Worm (Caenorhabditis elegans) whole organism, L2 larva: ENCODE data around the gene bcl-7.
A peak's percentile ranks its signal among the peaks of the same experiment; 100 is the strongest.

Experiments
- C34F6.9 ChIP-seq: fragments of 150-350 bp; optimal IDR thresholded peaks from 2 replicates; lab custom pipeline; 2014; ENCODE audit warnings: missing biosample characterization, missing genetic modification characterization
- F13H6.1 ChIP-seq: sonication (generic microtip); optimal IDR thresholded peaks from 2 replicates; lab custom pipeline; 2016; ENCODE audit warnings: missing genetic modification characterization, missing compliant biosample characterization
- R02D3.7 ChIP-seq: fragments of 150-350 bp; optimal IDR thresholded peaks from 2 replicates; lab custom pipeline; 2014; ENCODE audit warnings: missing biosample characterization, missing genetic modification characterization
- Y55F3AM.14 ChIP-seq: fragments of 200-800 bp; sonication (Bioruptor generic); optimal IDR thresholded peaks from 2 replicates; lab custom pipeline; 2018; ENCODE audit warnings: mild to moderate bottlenecking, missing genetic modification characterization, missing compliant biosample characterization
- ZK546.5 ChIP-seq: sonication (generic microtip); optimal IDR thresholded peaks from 2 replicates; lab custom pipeline; 2017; ENCODE audit warnings: missing biosample characterization, missing genetic modification characterization
- alr-1 ChIP-seq: fragments of 150-350 bp; optimal IDR thresholded peaks from 2 replicates; lab custom pipeline; 2014; ENCODE audit warnings: missing biosample characterization, missing genetic modification characterization
- aly-2 ChIP-seq: fragments of 150-350 bp; optimal IDR thresholded peaks from 2 replicates; lab custom pipeline; 2014; ENCODE audit warnings: missing biosample characterization, missing genetic modification characterization
- ama-1 ChIP-seq: fragments of 150-350 bp; optimal IDR thresholded peaks from 2 replicates; lab custom pipeline; 2018; ENCODE audit warnings: inconsistent platforms
- blmp-1 ChIP-seq: sonication (generic microtip); optimal IDR thresholded peaks from 2 replicates; lab custom pipeline; 2017; ENCODE audit warnings: missing genetic modification characterization, mild to moderate bottlenecking, missing compliant biosample characterization, antibody characterized with exemption, moderate library complexity; ENCODE audit not compliant: insufficient read depth
- ceh-16 ChIP-seq: fragments of 150-350 bp; optimal IDR thresholded peaks from 2 replicates; lab custom pipeline; 2014; ENCODE audit warnings: missing biosample characterization, missing genetic modification characterization
- ceh-82 ChIP-seq: fragments of 150-350 bp; optimal IDR thresholded peaks from 2 replicates; lab custom pipeline; 2014; ENCODE audit warnings: missing biosample characterization, missing genetic modification characterization
- crh-2 ChIP-seq: sonication (generic microtip); optimal IDR thresholded peaks from 2 replicates; lab custom pipeline; 2017; ENCODE audit warnings: missing biosample characterization, missing genetic modification characterization
- dmd-4 ChIP-seq: sonication (generic microtip); optimal IDR thresholded peaks from 2 replicates; lab custom pipeline; 2017; ENCODE audit warnings: missing biosample characterization, missing genetic modification characterization
- egl-27 ChIP-seq: sonication (generic microtip); optimal IDR thresholded peaks from 3 replicates; lab custom pipeline; 2017; ENCODE audit warnings: missing biosample characterization, missing genetic modification reagents, missing genetic modification characterization
- elt-1 ChIP-seq: fragments of 150-350 bp; optimal IDR thresholded peaks from 2 replicates; lab custom pipeline; 2014; ENCODE audit warnings: missing biosample characterization, missing genetic modification characterization
- elt-3 ChIP-seq: sonication (generic microtip); optimal IDR thresholded peaks from 2 replicates; lab custom pipeline; 2017; ENCODE audit warnings: missing biosample characterization, missing genetic modification characterization
- fos-1 ChIP-seq: fragments of 150-350 bp; optimal IDR thresholded peaks from 2 replicates; lab custom pipeline; 2014; ENCODE audit warnings: missing biosample characterization, missing genetic modification characterization
- gmeb-1 ChIP-seq: fragments of 150-350 bp; optimal IDR thresholded peaks from 2 replicates; lab custom pipeline; 2014; ENCODE audit warnings: missing biosample characterization, missing genetic modification characterization
- lin-11 ChIP-seq: fragments of 150-350 bp; sonication (generic microtip); optimal IDR thresholded peaks from 2 replicates; lab custom pipeline; 2014; ENCODE audit warnings: missing biosample characterization, missing genetic modification characterization, inconsistent platforms, mixed read lengths
- lin-13 ChIP-seq: fragments of 150-350 bp; optimal IDR thresholded peaks from 2 replicates; lab custom pipeline; 2014; ENCODE audit warnings: missing biosample characterization, missing genetic modification reagents, missing genetic modification characterization
- lin-39 ChIP-seq: fragments of 150-350 bp; optimal IDR thresholded peaks from 2 replicates; lab custom pipeline; 2014; ENCODE audit warnings: missing biosample characterization, missing genetic modification reagents, missing genetic modification characterization
- lsy-2 ChIP-seq, 2 experiments: fragments of 150-350 bp in 1 of 2; sonication (generic microtip) in 1 of 2; optimal IDR thresholded peaks; 2 replicates each; lab custom pipeline; 2014 to 2017; ENCODE audit warnings: missing biosample characterization in 2 of 2, missing genetic modification characterization in 2 of 2
- mab-5 ChIP-seq: fragments of 150-350 bp; optimal IDR thresholded peaks from 2 replicates; lab custom pipeline; 2014; ENCODE audit warnings: missing biosample characterization, missing genetic modification characterization
- mbf-1 ChIP-seq: sonication (generic microtip); optimal IDR thresholded peaks from 2 replicates; lab custom pipeline; 2017; ENCODE audit warnings: missing biosample characterization, missing genetic modification characterization
- mdl-1 ChIP-seq, 2 experiments: fragments of 150-350 bp in 1 of 2; sonication (generic microtip) in 1 of 2; optimal IDR thresholded peaks; 2 replicates each; lab custom pipeline; 2017; ENCODE audit warnings: missing biosample characterization in 2 of 2, missing genetic modification characterization in 2 of 2
- nhr-10 ChIP-seq: sonication (generic microtip); optimal IDR thresholded peaks from 2 replicates; lab custom pipeline; 2017; ENCODE audit warnings: missing biosample characterization, missing genetic modification characterization
- nhr-12 ChIP-seq: fragments of 150-350 bp; optimal IDR thresholded peaks from 2 replicates; lab custom pipeline; 2014; ENCODE audit warnings: missing biosample characterization, missing genetic modification characterization
- nhr-129 ChIP-seq: fragments of 150-350 bp; optimal IDR thresholded peaks from 2 replicates; lab custom pipeline; 2014; ENCODE audit warnings: missing biosample characterization, missing genetic modification characterization
- nhr-21 ChIP-seq: fragments of 150-350 bp; optimal IDR thresholded peaks from 2 replicates; lab custom pipeline; 2014; ENCODE audit warnings: missing biosample characterization, missing genetic modification characterization
- nhr-23 ChIP-seq: fragments of 150-350 bp; optimal IDR thresholded peaks from 2 replicates; lab custom pipeline; 2014; ENCODE audit warnings: missing biosample characterization, missing genetic modification reagents, missing genetic modification characterization
- nhr-237 ChIP-seq: fragments of 150-350 bp; optimal IDR thresholded peaks from 2 replicates; lab custom pipeline; 2014; ENCODE audit warnings: missing biosample characterization, missing genetic modification characterization
- nhr-6 ChIP-seq: fragments of 150-350 bp; optimal IDR thresholded peaks from 2 replicates; lab custom pipeline; 2014; ENCODE audit warnings: missing biosample characterization, missing genetic modification characterization
- nhr-77 ChIP-seq: fragments of 150-350 bp; optimal IDR thresholded peaks from 2 replicates; lab custom pipeline; 2014; ENCODE audit warnings: missing biosample characterization, missing genetic modification characterization
- peb-1 ChIP-seq: fragments of 150-350 bp; optimal IDR thresholded peaks from 2 replicates; lab custom pipeline; 2014; ENCODE audit warnings: missing biosample characterization, missing genetic modification characterization
- sem-4 ChIP-seq: fragments of 150-350 bp; optimal IDR thresholded peaks from 2 replicates; lab custom pipeline; 2014; ENCODE audit warnings: missing biosample characterization, missing genetic modification reagents, missing genetic modification characterization
- skn-1 ChIP-seq: sonication (generic microtip); optimal IDR thresholded peaks from 2 replicates; lab custom pipeline; 2017; ENCODE audit warnings: missing biosample characterization, missing genetic modification characterization
- sma-3 ChIP-seq: sonication (generic microtip); optimal IDR thresholded peaks from 2 replicates; lab custom pipeline; 2016; ENCODE audit warnings: missing genetic modification reagents, missing genetic modification characterization, missing compliant biosample characterization
- sma-9 ChIP-seq, 2 experiments: fragments of 150-350 bp in 1 of 2; sonication (generic microtip) in 1 of 2; optimal IDR thresholded peaks; 2 replicates each; lab custom pipeline; 2014 to 2016; ENCODE audit warnings: missing genetic modification characterization in 2 of 2, mild to moderate bottlenecking in 1 of 2, missing biosample characterization in 1 of 2, missing compliant biosample characterization in 1 of 2, missing genetic modification reagents in 1 of 2, moderate library complexity in 1 of 2
- snpc-4 ChIP-seq: fragments of 150-350 bp; optimal IDR thresholded peaks from 2 replicates; lab custom pipeline; 2014; ENCODE audit warnings: missing biosample characterization, missing genetic modification characterization
- unc-39 ChIP-seq: fragments of 150-350 bp; optimal IDR thresholded peaks from 2 replicates; lab custom pipeline; 2014; ENCODE audit warnings: missing biosample characterization, missing genetic modification characterization
- unc-55 ChIP-seq: fragments of 150-350 bp; sonication (generic microtip); optimal IDR thresholded peaks from 3 replicates; lab custom pipeline; 2014; ENCODE audit warnings: missing biosample characterization, missing genetic modification reagents, missing genetic modification characterization
- unc-62 ChIP-seq: fragments of 150-350 bp; optimal IDR thresholded peaks from 2 replicates; lab custom pipeline; 2014; ENCODE audit warnings: missing biosample characterization, missing genetic modification reagents, missing genetic modification characterization
- zag-1 ChIP-seq: fragments of 150-350 bp; optimal IDR thresholded peaks from 2 replicates; lab custom pipeline; 2014; ENCODE audit warnings: missing biosample characterization, missing genetic modification characterization
- ztf-1 ChIP-seq: fragments of 200-800 bp; sonication (Bioruptor generic); conservative IDR thresholded peaks from 2 replicates; pipeline ENCODE4 v1.3.6; 2022; ENCODE audit warnings: missing genetic modification characterization, missing compliant biosample characterization
- ztf-11 ChIP-seq: sonication (generic microtip); optimal IDR thresholded peaks from 2 replicates; lab custom pipeline; 2017; ENCODE audit warnings: missing biosample characterization, missing genetic modification characterization

The bcl-7 gene

DNA sequence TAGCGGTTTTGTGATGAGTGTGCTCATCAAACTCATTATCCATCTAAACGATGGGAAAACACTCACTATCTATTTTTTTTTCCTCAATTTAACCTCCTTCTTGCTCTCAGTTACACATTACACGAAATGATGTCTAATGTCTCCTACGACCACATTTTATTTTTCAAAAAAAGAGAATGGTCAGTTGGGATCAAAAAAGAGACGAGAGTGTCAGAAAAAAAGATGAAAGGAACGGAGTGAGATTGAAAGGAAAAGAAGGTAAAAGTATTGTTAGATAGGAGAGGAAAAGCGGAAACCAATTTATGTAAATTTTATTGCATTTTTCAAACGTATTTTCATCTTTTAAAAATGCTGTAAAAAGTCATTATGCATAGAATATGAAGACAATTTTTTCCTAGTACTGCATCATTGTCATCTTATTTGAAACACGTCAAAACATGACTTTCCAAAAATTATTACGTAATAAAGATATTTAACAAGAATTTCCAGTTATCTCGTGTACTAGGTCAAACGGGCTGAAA is 8.3 kb downstream of the bcl-7 start:
- no peak for TF ChIP-seq zag-1 (tag; lab: Kevin White, UChicago)
- TF ChIP-seq snpc-4, result no peak
- TF ChIP-seq R02D3.7 (tag; lab: Kevin White, UChicago), result no peak
- TF ChIP-seq aly-2 (tag; lab: Kevin White, UChicago), result no peak
- no peak for TF ChIP-seq egl-27 (tag; lab: Kevin White, UChicago)
- no peak for TF ChIP-seq unc-62 (GFP tag; lab: Kevin White, UChicago)
- TF ChIP-seq gmeb-1, result no peak
- TF ChIP-seq ztf-11 (tag; lab: Kevin White, UChicago), result no peak
- no peak for TF ChIP-seq fos-1 (tag; lab: Kevin White, UChicago)
- peak; percentile 40 for TF ChIP-seq C34F6.9 (tag; lab: Kevin White, UChicago)
- TF ChIP-seq nhr-21 (tag; lab: Kevin White, UChicago), result no peak
- TF ChIP-seq lsy-2 (tag; optimal IDR thresholded peaks at IDR 0.05; lab: Kevin White, UChicago), result peak in 1 of 2 experiments; percentile 9
- no peak for TF ChIP-seq elt-3 (tag; lab: Kevin White, UChicago)
- no peak for TF ChIP-seq nhr-129
- no peak for TF ChIP-seq sma-9 (GFP tag; optimal IDR thresholded peaks at IDR 0.05; lab: Kevin White, UChicago)
- no peak for TF ChIP-seq sma-9 (tag; optimal IDR thresholded peaks at IDR 0.05; lab: Kevin White, UChicago)
- no peak for TF ChIP-seq mbf-1 (tag; lab: Kevin White, UChicago)
- no peak for TF ChIP-seq blmp-1 (tag; lab: Kevin White, UChicago)
- no peak for TF ChIP-seq skn-1
- peak; percentile 24 for TF ChIP-seq F13H6.1 (tag; lab: Kevin White, UChicago)
- TF ChIP-seq alr-1 (tag; lab: Kevin White, UChicago), result no peak
- no peak for TF ChIP-seq ZK546.5 (tag; lab: Kevin White, UChicago)
- TF ChIP-seq nhr-237, result no peak
- TF ChIP-seq ama-1 (lab: Kevin White, UChicago), result no peak
- TF ChIP-seq elt-1, result no peak

- TF ChIP-seq nhr-10 (tag; lab: Kevin White, UChicago) (no peak), C34F6.9 (tag; lab: Kevin White, UChicago) (peak; percentile 2)
Observed at ce11 chrIII:5936992-5937391, 11.1 kb downstream of the bcl-7 start, which contains the start of gene EGAP1.1. Gene EGAP1.1 (minus strand): TSS chrIII:5937220.

DNA sequence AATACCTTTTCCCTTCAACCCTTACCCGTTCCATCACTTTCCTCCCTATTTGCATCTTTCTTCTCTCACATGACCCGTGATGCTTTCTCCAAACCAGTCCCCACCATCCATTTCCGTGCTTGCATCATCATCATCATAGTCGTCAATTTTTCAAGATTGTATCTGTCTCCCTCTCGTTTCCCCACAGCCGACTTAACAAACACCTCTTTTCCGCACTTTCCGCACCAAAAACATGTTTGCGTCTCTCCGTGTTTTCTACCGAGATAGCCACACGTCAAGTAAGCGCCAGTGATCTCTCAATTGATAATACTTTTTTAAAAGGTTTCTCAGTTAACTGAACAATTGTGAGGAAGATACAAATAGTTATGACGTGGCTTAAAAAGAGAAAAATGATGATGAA is 12.1 kb downstream of the bcl-7 start:
- TF ChIP-seq ama-1 (lab: Kevin White, UChicago) (no peak), unc-39 (tag; lab: Kevin White, UChicago) (no peak), gmeb-1 (peak; percentile 54), alr-1 (tag; lab: Kevin White, UChicago) (no peak), ztf-11 (tag; lab: Kevin White, UChicago) (no peak), peb-1 (tag; lab: Kevin White, UChicago) (no peak), ceh-82 (tag; lab: Kevin White, UChicago) (no peak), nhr-23 (no peak), ztf-1 (GFP tag; lab: Robert Waterston, UW) (no peak), ZK546.5 (tag; lab: Kevin White, UChicago) (no peak), unc-55 (GFP tag; lab: Kevin White, UChicago) (peak; percentile 86), snpc-4 (no peak), F13H6.1 (tag; lab: Kevin White, UChicago) (peak; percentile 63), C34F6.9 (tag; lab: Kevin White, UChicago) (peak; percentile 66), mdl-1 (tag; optimal IDR thresholded peaks at IDR 0.05; lab: Kevin White, UChicago) (peak in 1 of 2 experiments; percentile 50), fos-1 (tag; lab: Kevin White, UChicago) (peak; percentile 86), egl-27 (tag; lab: Kevin White, UChicago) (peak; percentile 88), nhr-21 (tag; lab: Kevin White, UChicago) (peak; percentile 95), sma-3 (peak; percentile 90), mbf-1 (tag; lab: Kevin White, UChicago) (no peak), lin-13 (GFP tag; lab: Kevin White, UChicago) (no peak), nhr-12 (tag; lab: Kevin White, UChicago) (no peak), R02D3.7 (tag; lab: Kevin White, UChicago) (no peak), elt-1 (no peak), nhr-10 (tag; lab: Kevin White, UChicago) (no peak), nhr-6 (tag; lab: Kevin White, UChicago) (peak; percentile 65), crh-2 (tag; lab: Kevin White, UChicago) (peak; percentile 87), nhr-77 (tag; lab: Kevin White, UChicago) (no peak), elt-3 (tag; lab: Kevin White, UChicago) (no peak), sma-9 (GFP tag; optimal IDR thresholded peaks at IDR 0.05; lab: Kevin White, UChicago) (peak; percentile 84), sma-9 (tag; optimal IDR thresholded peaks at IDR 0.05; lab: Kevin White, UChicago) (no peak), lsy-2 (tag; optimal IDR thresholded peaks at IDR 0.05; lab: Kevin White, UChicago) (peak in 1 of 2 experiments; percentile 75), sem-4 (tag; lab: Kevin White, UChicago) (peak; percentile 71), lin-11 (tag; lab: Kevin White, UChicago) (no peak), blmp-1 (tag; lab: Kevin White, UChicago) (peak; percentile 82), zag-1 (tag; lab: Kevin White, UChicago) (peak; percentile 28), Y55F3AM.14 (peak; percentile 76), dmd-4 (tag; lab: Kevin White, UChicago) (no peak), mab-5 (peak; percentile 39), unc-62 (GFP tag; lab: Kevin White, UChicago) (peak; percentile 54), ceh-16 (peak; percentile 70), lin-39 (peak; percentile 69), skn-1 (no peak), nhr-129 (peak; percentile 98)
